Worm (Caenorhabditis elegans): Measurements from ENCODE around the gene ent-5.

DNA sequence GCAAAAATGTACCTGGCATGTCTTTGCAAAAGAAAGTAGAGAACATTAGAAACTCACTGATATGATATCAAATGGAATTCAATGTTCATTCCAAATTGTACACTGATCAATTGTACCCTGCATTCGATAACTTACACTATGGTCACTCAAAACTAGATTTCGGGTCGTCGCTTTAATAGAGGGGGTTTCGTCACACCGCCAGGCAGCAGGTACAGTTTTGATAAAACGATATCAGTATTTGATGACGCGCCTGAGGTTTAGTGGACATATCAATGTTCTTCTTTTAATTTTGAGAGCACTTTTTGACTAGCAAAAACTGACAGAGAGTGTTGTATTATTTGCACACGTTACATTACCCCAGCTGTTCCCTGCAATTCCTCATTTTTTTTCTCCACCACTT is 12.9 kb downstream of the ent-5 start:
- TF ChIP-seq nhr-23 (tag; optimal IDR thresholded peaks at IDR 0.05), result no peak
- no peak for TF ChIP-seq ama-1 (optimal IDR thresholded peaks at IDR 0.05)
- no peak for TF ChIP-seq snpc-4 (tag; optimal IDR thresholded peaks at IDR 0.05)
- no peak for TF ChIP-seq lin-39 (tag; optimal IDR thresholded peaks at IDR 0.05)
- no peak for TF ChIP-seq crh-2 (tag; optimal IDR thresholded peaks at IDR 0.05)
- no peak for TF ChIP-seq skn-1 (tag; optimal IDR thresholded peaks at IDR 0.05)
- no peak for TF ChIP-seq ztf-11 (tag; optimal IDR thresholded peaks at IDR 0.05)
- no peak for TF ChIP-seq elt-3 (tag; optimal IDR thresholded peaks at IDR 0.05)

Measured in whole organism, L2 larva.